Worm (Caenorhabditis elegans): Measurements from ENCODE around the gene him-17.

DNA sequence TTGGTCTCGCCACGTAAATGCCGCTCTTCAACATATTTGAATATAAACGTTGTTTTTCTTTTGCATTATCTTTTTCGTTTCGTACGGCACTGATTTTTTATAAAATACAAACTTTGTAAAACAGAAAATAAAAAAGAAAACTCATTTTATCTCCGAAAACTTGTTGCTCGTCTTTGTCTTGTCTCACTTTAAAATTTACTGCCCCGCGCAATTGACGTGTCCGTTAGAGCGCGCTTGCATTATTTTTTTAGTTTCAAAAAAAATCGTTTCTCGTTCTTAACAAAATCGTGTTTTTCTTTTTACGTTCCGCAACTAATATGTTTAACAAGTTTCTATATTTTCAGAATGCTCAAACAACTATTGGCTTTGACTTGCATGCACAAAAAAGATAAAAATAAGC is 23.9 kb upstream of the him-17 start, which contains the start of gene noca-1:
- no peak for TF ChIP-seq R02D3.7 (tag; optimal IDR thresholded peaks at IDR 0.05)
- no peak for TF ChIP-seq lin-39 (tag; optimal IDR thresholded peaks at IDR 0.05)
- TF ChIP-seq dmd-4 (tag; optimal IDR thresholded peaks at IDR 0.05): no peak
- no peak for TF ChIP-seq nhr-237 (tag; optimal IDR thresholded peaks at IDR 0.05)
